Worm (Caenorhabditis elegans): ENCODE data around the gene str-150.

str-150 gene

ce11 chrV:16580424-16580823, 2.6 kb upstream of the str-150 start, which contains the start of gene nhr-271:
TSS of gene nhr-271 (minus strand) at chrV:16580524.
- no peak for TF ChIP-seq ama-1 (optimal IDR thresholded peaks at IDR 0.05)

- no peak for TF ChIP-seq sea-1 (GFP tag; conservative IDR thresholded peaks at IDR 0.05)
- TF ChIP-seq hmbx-1 (tag; optimal IDR thresholded peaks at IDR 0.05), result no peak
- no peak for TF ChIP-seq F13C5.2 (tag; optimal IDR thresholded peaks at IDR 0.05)
- TF ChIP-seq B0310.2 (tag; optimal IDR thresholded peaks at IDR 0.05), result no peak
- no peak for TF ChIP-seq ceh-13 (GFP tag; optimal IDR thresholded peaks at IDR 0.05)
- no peak for TF ChIP-seq aly-1 (tag; optimal IDR thresholded peaks at IDR 0.05)
- no peak for TF ChIP-seq hmg-4 (GFP tag; optimal IDR thresholded peaks at IDR 0.05)
These were observed 2.0 kb upstream of the str-150 start for ce11 chrV:16581061-16581460.

ce11 chrV:16588428-16588827, 5.4 kb downstream of the str-150 start, which contains the start of gene srw-73:
TSS of gene srw-73 (minus strand) at chrV:16588528.
- TF ChIP-seq hnd-1 (tag; optimal IDR thresholded peaks at IDR 0.05) (no peak), tra-4 (tag; optimal IDR thresholded peaks at IDR 0.05) (no peak), B0310.2 (tag; optimal IDR thresholded peaks at IDR 0.05) (no peak), scrt-1 (GFP tag; IDR thresholded peaks at IDR 0.05) (no peak), tbx-11 (GFP tag; IDR thresholded peaks at IDR 0.05) (no peak), flt-1 (GFP tag; IDR thresholded peaks at IDR 0.05) (no peak), tbx-37 (GFP tag; conservative IDR thresholded peaks at IDR 0.05) (no peak), aly-1 (tag; optimal IDR thresholded peaks at IDR 0.05) (no peak), sea-1 (GFP tag; conservative IDR thresholded peaks at IDR 0.05) (no peak), ama-1 (optimal IDR thresholded peaks at IDR 0.05) (no peak), ets-7 (tag; optimal IDR thresholded peaks at IDR 0.05) (no peak), ceh-13 (GFP tag; optimal IDR thresholded peaks at IDR 0.05) (no peak), F13C5.2 (tag; optimal IDR thresholded peaks at IDR 0.05) (no peak), hmg-4 (GFP tag; optimal IDR thresholded peaks at IDR 0.05) (no peak)

- TF ChIP-seq ets-7 (tag; optimal IDR thresholded peaks at IDR 0.05) (no peak), sea-1 (GFP tag; conservative IDR thresholded peaks at IDR 0.05) (no peak), tra-4 (tag; optimal IDR thresholded peaks at IDR 0.05) (no peak), F13C5.2 (tag; optimal IDR thresholded peaks at IDR 0.05) (no peak), ama-1 (optimal IDR thresholded peaks at IDR 0.05) (no peak), ceh-13 (GFP tag; optimal IDR thresholded peaks at IDR 0.05) (no peak)
These were observed 6.4 kb downstream of the str-150 start for ce11 chrV:16589488-16589887.

- TF ChIP-seq hmg-4 (GFP tag; optimal IDR thresholded peaks at IDR 0.05), result peak; percentile 67
- TF ChIP-seq tbx-11 (GFP tag; IDR thresholded peaks at IDR 0.05), result peak; percentile 65
- TF ChIP-seq ceh-36 (tag; optimal IDR thresholded peaks at IDR 0.05), result peak; percentile 38
- TF ChIP-seq flt-1 (GFP tag; IDR thresholded peaks at IDR 0.05), result peak; percentile 76
- TF ChIP-seq scrt-1 (GFP tag; IDR thresholded peaks at IDR 0.05), result peak; percentile 79
- TF ChIP-seq pes-1 (GFP tag; IDR thresholded peaks at IDR 0.05), result peak; percentile 80
- TF ChIP-seq ets-7 (tag; optimal IDR thresholded peaks at IDR 0.05), result peak; percentile 45
- TF ChIP-seq ceh-13 (GFP tag; optimal IDR thresholded peaks at IDR 0.05), result peak; percentile 11
- TF ChIP-seq tbx-37 (GFP tag; conservative IDR thresholded peaks at IDR 0.05), result 0 out of 2 replicates have a peak, but pooled peaks have one; percentile 43
- peak; percentile 56 for TF ChIP-seq B0310.2 (tag; optimal IDR thresholded peaks at IDR 0.05)
- TF ChIP-seq hnd-1 (tag; optimal IDR thresholded peaks at IDR 0.05), result peak; percentile 31
- peak; percentile 61 for TF ChIP-seq aly-1 (tag; optimal IDR thresholded peaks at IDR 0.05)
- no peak for TF ChIP-seq ama-1 (optimal IDR thresholded peaks at IDR 0.05)
- peak; percentile 71 for TF ChIP-seq F13C5.2 (tag; optimal IDR thresholded peaks at IDR 0.05)
- peak; percentile 41 for TF ChIP-seq tra-4 (tag; optimal IDR thresholded peaks at IDR 0.05)
- peak; percentile 8 for TF ChIP-seq hmbx-1 (tag; optimal IDR thresholded peaks at IDR 0.05)
- peak; percentile 59; the same call in 1 of the 2 replicates for TF ChIP-seq sea-1 (GFP tag; conservative IDR thresholded peaks at IDR 0.05)
These were observed 9.1 kb downstream of the str-150 start, which contains the start of gene srh-269 for ce11 chrV:16591992-16592798. TSS of gene srh-269 (minus strand) at chrV:16592042.

- TF ChIP-seq tbx-11 (GFP tag; IDR thresholded peaks at IDR 0.05) (no peak), ceh-13 (GFP tag; optimal IDR thresholded peaks at IDR 0.05) (no peak), ceh-36 (tag; optimal IDR thresholded peaks at IDR 0.05) (peak; percentile 88)
These were observed 10.1 kb downstream of the str-150 start for ce11 chrV:16592947-16593791.

- TF ChIP-seq ets-7 (tag; optimal IDR thresholded peaks at IDR 0.05) (no peak), tbx-11 (GFP tag; IDR thresholded peaks at IDR 0.05) (no peak), hmbx-1 (tag; optimal IDR thresholded peaks at IDR 0.05) (no peak)
These were observed 10.7 kb downstream of the str-150 start for ce11 chrV:16593792-16594059.

ce11 chrV:16594514-16594913, 11.4 kb downstream of the str-150 start:
- TF ChIP-seq pes-1 (GFP tag; IDR thresholded peaks at IDR 0.05), result no peak
